Worm (Caenorhabditis elegans): ENCODE data around the gene sra-1.

sra-1 gene

ce11 chrII:9521570-9521969, at the start of gene sra-1:
Gene sra-1, minus strand, starts transcription at chrII:9521670.
- TF ChIP-seq ztf-11 (tag; optimal IDR thresholded peaks at IDR 0.05) (no peak), fos-1 (tag; optimal IDR thresholded peaks at IDR 0.05) (no peak), unc-39 (tag; optimal IDR thresholded peaks at IDR 0.05) (no peak), nhr-28 (tag; optimal IDR thresholded peaks at IDR 0.05) (no peak)

ce11 chrII:9566045-9566444, 44.6 kb upstream of the sra-1 start:
- TF ChIP-seq pha-4 (tag; optimal IDR thresholded peaks at IDR 0.05), result peak; percentile 1
- peak; percentile 70 for TF ChIP-seq lsy-12 (tag; optimal IDR thresholded peaks at IDR 0.05)
- no peak for TF ChIP-seq daf-12 (tag; optimal IDR thresholded peaks at IDR 0.05)
- TF ChIP-seq nhr-43 (tag; optimal IDR thresholded peaks at IDR 0.05; ENCODE audit: poor library complexity, severe bottlenecking), result peak; percentile 33
- TF ChIP-seq nfya-1 (tag; optimal IDR thresholded peaks at IDR 0.05; ENCODE audit: insufficient read depth), result peak; percentile 24
- TF ChIP-seq nhr-23 (tag; optimal IDR thresholded peaks at IDR 0.05), result peak; percentile 53
- TF ChIP-seq hmg-11 (tag; optimal IDR thresholded peaks at IDR 0.05), result peak; percentile 63
- peak; percentile 37 for TF ChIP-seq elt-2 (tag; optimal IDR thresholded peaks at IDR 0.05)
- peak; percentile 72 for TF ChIP-seq nhr-77 (tag; optimal IDR thresholded peaks at IDR 0.05)
- TF ChIP-seq nhr-25 (tag; optimal IDR thresholded peaks at IDR 0.05), result peak; percentile 42
- TF ChIP-seq fkh-10 (GFP tag; optimal IDR thresholded peaks at IDR 0.05), result no peak
- no peak for TF ChIP-seq nhr-28 (tag; optimal IDR thresholded peaks at IDR 0.05)
- peak; percentile 23 for TF ChIP-seq unc-39 (tag; optimal IDR thresholded peaks at IDR 0.05)

DNA sequence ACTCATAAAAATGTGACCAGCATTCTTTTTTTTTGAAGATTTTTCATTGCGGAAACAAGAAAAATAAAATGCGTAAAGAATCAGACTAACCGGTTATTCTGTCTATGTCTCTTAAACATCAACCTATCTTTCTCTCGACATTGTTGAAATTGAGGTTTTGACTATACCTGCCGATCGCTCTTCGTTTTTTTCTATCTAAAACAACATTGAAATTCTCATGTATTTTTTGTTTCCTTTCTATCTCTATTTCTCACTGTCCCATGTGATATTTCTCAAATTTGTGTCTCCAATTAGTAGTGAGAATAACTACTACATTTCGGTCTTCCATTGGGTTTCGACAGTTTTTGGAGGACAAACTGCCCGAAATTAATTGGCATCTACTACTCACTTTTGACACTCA, 39.4 kb upstream of the sra-1 start:
- TF ChIP-seq nhr-43 (tag; optimal IDR thresholded peaks at IDR 0.05; ENCODE audit: poor library complexity, severe bottlenecking) (peak; percentile 9), nhr-23 (tag; optimal IDR thresholded peaks at IDR 0.05) (peak; percentile 10), tbx-2 (tag; optimal IDR thresholded peaks at IDR 0.05) (no peak), aly-2 (tag; optimal IDR thresholded peaks at IDR 0.05) (no peak), nhr-25 (tag; optimal IDR thresholded peaks at IDR 0.05) (peak; percentile 75)

ce11 chrII:9559929-9560328, 38.5 kb upstream of the sra-1 start, which contains the start of gene F35H8.4:
Gene F35H8.4, minus strand, starts transcription at chrII:9560029.
- TF ChIP-seq ceh-82 (tag; optimal IDR thresholded peaks at IDR 0.05), result no peak
- no peak for TF ChIP-seq lin-15B (tag; optimal IDR thresholded peaks at IDR 0.05)
- no peak for TF ChIP-seq nfya-1 (tag; optimal IDR thresholded peaks at IDR 0.05; ENCODE audit: insufficient read depth)
- TF ChIP-seq elt-3 (tag; optimal IDR thresholded peaks at IDR 0.05), result no peak
- no peak for TF ChIP-seq unc-62 (GFP tag; optimal IDR thresholded peaks at IDR 0.05)
- no peak for TF ChIP-seq nhr-28 (tag; optimal IDR thresholded peaks at IDR 0.05)
- TF ChIP-seq sea-2 (GFP tag; optimal IDR thresholded peaks at IDR 0.05), result no peak
- no peak for TF ChIP-seq nhr-77 (tag; optimal IDR thresholded peaks at IDR 0.05)
- no peak for TF ChIP-seq aly-2 (tag; optimal IDR thresholded peaks at IDR 0.05)
- TF ChIP-seq fos-1 (tag; optimal IDR thresholded peaks at IDR 0.05), result no peak

DNA sequence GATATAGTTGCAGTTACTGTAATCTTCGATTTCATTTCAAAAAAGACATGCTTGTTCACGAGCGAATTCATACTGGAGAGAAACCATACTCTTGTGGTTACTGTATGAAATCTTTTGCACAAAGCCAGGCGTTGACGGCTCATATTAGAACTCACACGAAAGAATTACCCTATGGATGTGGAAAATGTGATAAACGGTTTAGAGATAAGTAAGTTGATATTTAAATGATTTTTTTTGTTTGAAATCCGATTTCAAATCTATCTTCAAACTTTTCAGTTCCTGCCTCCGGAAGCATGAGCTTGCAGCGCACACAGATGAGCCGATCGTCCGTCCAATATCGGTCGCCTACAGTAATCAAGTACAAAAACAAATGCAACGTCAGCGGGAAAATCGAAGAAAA, 37.4 kb upstream of the sra-1 start:
- no peak for TF ChIP-seq ceh-82 (tag; optimal IDR thresholded peaks at IDR 0.05)

DNA sequence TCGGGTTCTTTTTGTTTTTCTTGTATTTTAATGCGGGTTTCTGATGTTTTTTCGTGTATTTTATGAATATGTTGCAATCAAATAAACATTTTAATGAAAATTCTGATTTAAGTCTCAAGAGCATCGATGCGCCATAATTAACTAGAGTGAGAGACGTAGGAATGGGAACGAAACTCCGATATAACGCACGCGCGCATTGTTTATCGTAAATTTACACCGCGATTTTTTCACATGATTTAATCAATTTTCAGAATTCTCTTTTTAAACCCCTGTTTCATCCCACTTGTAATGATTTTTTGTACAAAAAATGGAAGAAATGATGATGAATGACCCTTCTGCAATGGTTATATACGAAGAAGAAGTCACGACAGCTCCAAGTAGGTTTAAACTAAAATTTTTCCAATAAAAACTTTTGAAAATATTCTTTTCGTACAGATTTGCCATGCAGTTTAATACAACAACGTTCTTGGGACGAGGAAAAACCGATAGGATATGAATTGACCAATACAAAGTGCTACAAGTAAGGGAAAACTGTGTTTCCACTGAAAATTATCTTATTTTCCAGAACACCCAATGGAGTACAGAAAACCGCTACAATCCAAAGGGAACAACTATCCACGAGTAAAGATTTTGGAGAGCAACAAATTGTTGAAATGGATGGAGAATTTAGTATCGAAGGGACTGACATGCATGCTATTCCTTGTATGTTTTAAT, 36.1 kb upstream of the sra-1 start, which contains the start of gene zfp-2:
zfp-2 (plus strand) TSS at position 214 of the 714 bp plus-strand sequence.
- TF ChIP-seq lin-15B (tag; optimal IDR thresholded peaks at IDR 0.05) (peak; percentile 27), R02D3.7 (tag; optimal IDR thresholded peaks at IDR 0.05) (peak; percentile 75), nfya-1 (tag; optimal IDR thresholded peaks at IDR 0.05; ENCODE audit: insufficient read depth) (peak; percentile 43), ama-1 (optimal IDR thresholded peaks at IDR 0.05) (no peak), hmg-11 (tag; optimal IDR thresholded peaks at IDR 0.05) (peak; percentile 74), nhr-237 (tag; optimal IDR thresholded peaks at IDR 0.05) (no peak)

DNA sequence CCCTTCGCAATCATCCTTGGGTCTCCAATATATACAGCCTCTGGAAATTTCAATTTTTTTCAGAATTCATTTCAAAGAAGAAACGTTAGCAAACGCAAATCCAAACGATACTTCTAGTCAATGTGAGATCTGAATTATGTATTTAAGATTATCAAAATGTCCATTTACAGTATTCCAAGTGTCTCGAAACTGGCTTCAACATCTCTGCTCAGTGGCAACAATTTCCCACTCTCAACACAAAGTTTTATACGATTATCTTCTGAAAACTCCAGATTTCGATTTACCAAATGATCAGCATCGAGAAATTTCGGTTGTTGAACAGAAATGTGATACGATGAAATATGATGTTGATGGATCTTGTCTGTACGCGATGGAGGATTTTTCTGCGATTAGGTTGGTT, 35.1 kb upstream of the sra-1 start:
- no peak for TF ChIP-seq ztf-4 (tag; optimal IDR thresholded peaks at IDR 0.05)
- TF ChIP-seq ZK546.5 (tag; optimal IDR thresholded peaks at IDR 0.05), result no peak
- TF ChIP-seq eor-1 (tag; optimal IDR thresholded peaks at IDR 0.05), result no peak
